Worm (Caenorhabditis elegans) whole organism, L1 larva: Measurements from ENCODE around the gene Y47D3B.4.

ENCODE experiments used
- C16A3.4 ChIP-seq: fragments of 150-350 bp; optimal IDR thresholded peaks from 2 replicates; lab custom pipeline; 2014; ENCODE audit warnings: missing biosample characterization, missing genetic modification characterization
- blmp-1 ChIP-seq: fragments of 150-350 bp; optimal IDR thresholded peaks from 2 replicates; lab custom pipeline; 2014; ENCODE audit warnings: missing biosample characterization, missing genetic modification characterization
- ceh-8 ChIP-seq: fragments of 200-800 bp; sonication (Bioruptor generic); optimal IDR thresholded peaks from 2 replicates; lab custom pipeline; 2018; ENCODE audit warnings: mild to moderate bottlenecking, missing genetic modification characterization, moderate library complexity, missing compliant biosample characterization
- ceh-82 ChIP-seq, 3 experiments: fragments of 150-350 bp in 1 of 3; sonication (generic microtip) in 2 of 3; optimal IDR thresholded peaks; 2 replicates each; lab custom pipeline; 2014 to 2017; ENCODE audit warnings: missing biosample characterization in 3 of 3, missing genetic modification characterization in 3 of 3
- ceh-88 ChIP-seq: fragments of 200-800 bp; sonication (Bioruptor generic); IDR thresholded peaks from 2 replicates; pipeline ENCODE4 v1.3.6; 2022; ENCODE audit warnings: missing genetic modification characterization, missing compliant biosample characterization
- ceh-90 ChIP-seq: sonication (generic microtip); optimal IDR thresholded peaks from 2 replicates; lab custom pipeline; 2016; ENCODE audit warnings: missing genetic modification characterization, missing compliant biosample characterization
- dpl-1 ChIP-seq, 3 experiments: fragments of 150-350 bp in 2 of 3; sonication (generic microtip) in 1 of 3; optimal IDR thresholded peaks; 2 replicates each; lab custom pipeline; 2014 to 2017; ENCODE audit warnings: missing biosample characterization in 3 of 3, missing genetic modification characterization in 3 of 3, missing genetic modification reagents in 3 of 3
- dsc-1 ChIP-seq: sonication (generic microtip); optimal IDR thresholded peaks from 2 replicates; lab custom pipeline; 2016; ENCODE audit warnings: mild to moderate bottlenecking, missing genetic modification characterization, missing compliant biosample characterization
- efl-1 ChIP-seq, 4 experiments: fragments of 150-350 bp; optimal IDR thresholded peaks in 3 of 4; peaks in 1 of 4; 1 replicate in 1 of 4; 2 replicates in 3 of 4; lab custom pipeline; 2014; ENCODE audit warnings: missing biosample characterization in 2 of 4, missing genetic modification characterization in 2 of 4, missing genetic modification reagents in 2 of 4
- egl-13 ChIP-seq: sonication (generic microtip); optimal IDR thresholded peaks from 2 replicates; lab custom pipeline; 2016; ENCODE audit warnings: missing genotype, missing genetic modification reagents, missing genetic modification characterization, missing compliant biosample characterization
- egl-27 ChIP-seq, 2 experiments: fragments of 150-350 bp in 1 of 2; sonication (generic microtip); optimal IDR thresholded peaks; 3 replicates each; lab custom pipeline; 2017 to 2018; ENCODE audit warnings: missing biosample characterization in 2 of 2, missing genetic modification characterization in 2 of 2, missing genetic modification reagents in 2 of 2
- elt-2 ChIP-seq: sonication (generic microtip); optimal IDR thresholded peaks from 2 replicates; lab custom pipeline; 2016; ENCODE audit warnings: missing genetic modification characterization, mild to moderate bottlenecking, inconsistent platforms, missing compliant biosample characterization, missing genetic modification reagents
- ets-5 ChIP-seq: fragments of 200-800 bp; sonication (Bioruptor generic); IDR thresholded peaks from 2 replicates; pipeline ENCODE4 v1.3.6; 2022; ENCODE audit warnings: missing genetic modification characterization, missing compliant biosample characterization
- fkh-10 ChIP-seq: sonication (generic microtip); optimal IDR thresholded peaks from 2 replicates; lab custom pipeline; 2017; ENCODE audit warnings: missing biosample characterization, missing genetic modification reagents, missing genetic modification characterization
- fkh-8 ChIP-seq: sonication (generic microtip); optimal IDR thresholded peaks from 2 replicates; lab custom pipeline; 2016; ENCODE audit warnings: mild to moderate bottlenecking, missing genetic modification characterization, missing compliant biosample characterization
- fos-1 ChIP-seq: fragments of 150-350 bp; optimal IDR thresholded peaks from 2 replicates; lab custom pipeline; 2014; ENCODE audit warnings: missing biosample characterization, missing genetic modification characterization
- grh-1 ChIP-seq: fragments of 200-800 bp; sonication (Bioruptor generic); IDR thresholded peaks from 2 replicates; pipeline ENCODE4 v1.3.6; 2022; ENCODE audit warnings: missing genetic modification reagents, missing genetic modification characterization, missing compliant biosample characterization
- hlh-4 ChIP-seq: sonication (generic microtip); optimal IDR thresholded peaks from 2 replicates; lab custom pipeline; 2016; ENCODE audit warnings: mild to moderate bottlenecking, missing genetic modification characterization, missing compliant biosample characterization
- irx-1 ChIP-seq: sonication (generic microtip); optimal IDR thresholded peaks from 2 replicates; lab custom pipeline; 2016; ENCODE audit warnings: missing genetic modification characterization, missing compliant biosample characterization
- isw-1 ChIP-seq: fragments of 200-800 bp; sonication (Bioruptor generic); IDR thresholded peaks from 2 replicates; pipeline ENCODE4 v1.3.6; 2022; ENCODE audit warnings: missing genetic modification characterization, missing compliant biosample characterization
- jun-1 ChIP-seq: fragments of 150-350 bp; optimal IDR thresholded peaks from 2 replicates; lab custom pipeline; 2014; ENCODE audit warnings: missing biosample characterization, missing genetic modification reagents, missing genetic modification characterization
- lin-14 ChIP-seq: fragments of 200-800 bp; sonication (Bioruptor generic); optimal IDR thresholded peaks from 2 replicates; lab custom pipeline; 2018; ENCODE audit warnings: mild to moderate bottlenecking, missing genetic modification characterization, moderate library complexity, missing compliant biosample characterization
- lin-15B ChIP-seq: fragments of 150-350 bp; sonication (generic microtip); optimal IDR thresholded peaks from 3 replicates; lab custom pipeline; 2014; ENCODE audit warnings: missing biosample characterization, missing genetic modification characterization
- lin-35 ChIP-seq, 2 experiments: fragments of 150-350 bp; optimal IDR thresholded peaks; 2 replicates each; lab custom pipeline; 2014; ENCODE audit warnings: missing biosample characterization in 2 of 2, missing genetic modification characterization in 2 of 2, missing genetic modification reagents in 2 of 2
- lin-39 ChIP-seq: fragments of 150-350 bp; optimal IDR thresholded peaks from 2 replicates; lab custom pipeline; 2014; ENCODE audit warnings: missing biosample characterization, missing genetic modification reagents, missing genetic modification characterization
- lir-3 ChIP-seq: sonication (generic microtip); optimal IDR thresholded peaks from 2 replicates; lab custom pipeline; 2016; ENCODE audit warnings: mild to moderate bottlenecking, missing genetic modification characterization, moderate library complexity, missing compliant biosample characterization; ENCODE audit not compliant: poor library complexity
- lsy-2 ChIP-seq, 2 experiments: fragments of 150-350 bp; optimal IDR thresholded peaks; 2 replicates each; lab custom pipeline; 2014; ENCODE audit warnings: missing biosample characterization in 2 of 2, missing genetic modification characterization in 2 of 2
- mdl-1 ChIP-seq, 2 experiments: fragments of 150-350 bp; optimal IDR thresholded peaks; 2 replicates each; lab custom pipeline; 2014 to 2017; ENCODE audit warnings: missing biosample characterization in 2 of 2, missing genetic modification characterization in 2 of 2, inconsistent platforms in 1 of 2
- mef-2 ChIP-seq: fragments of 150-350 bp; optimal IDR thresholded peaks from 2 replicates; lab custom pipeline; 2014; ENCODE audit warnings: missing biosample characterization, missing genetic modification characterization
- mep-1 ChIP-seq: fragments of 150-350 bp; optimal IDR thresholded peaks from 2 replicates; lab custom pipeline; 2014; ENCODE audit warnings: missing biosample characterization, missing genetic modification characterization
- nhr-11 ChIP-seq: fragments of 150-350 bp; optimal IDR thresholded peaks from 2 replicates; lab custom pipeline; 2014; ENCODE audit warnings: missing biosample characterization, missing genetic modification characterization
- nhr-19 ChIP-seq: fragments of 200-800 bp; sonication (Bioruptor generic); conservative IDR thresholded peaks from 2 replicates; pipeline ENCODE4 v1.3.6; 2022; ENCODE audit warnings: missing genetic modification characterization, missing compliant biosample characterization
- nhr-20 ChIP-seq: sonication (generic microtip); optimal IDR thresholded peaks from 2 replicates; lab custom pipeline; 2016; ENCODE audit warnings: mild to moderate bottlenecking, missing genetic modification characterization, missing compliant biosample characterization
- nhr-237 ChIP-seq: fragments of 150-350 bp; optimal IDR thresholded peaks from 2 replicates; lab custom pipeline; 2014; ENCODE audit warnings: missing biosample characterization, missing genetic modification characterization
- nhr-28 ChIP-seq: fragments of 150-350 bp; optimal IDR thresholded peaks from 2 replicates; lab custom pipeline; 2014; ENCODE audit warnings: missing biosample characterization, missing genetic modification characterization
- nhr-47 ChIP-seq: sonication (generic microtip); optimal IDR thresholded peaks from 2 replicates; lab custom pipeline; 2016; ENCODE audit warnings: mild to moderate bottlenecking, missing genetic modification characterization, moderate library complexity, missing compliant biosample characterization
- nhr-76 ChIP-seq: sonication (generic microtip); optimal IDR thresholded peaks from 2 replicates; lab custom pipeline; 2017; ENCODE audit warnings: missing biosample characterization, missing genetic modification characterization
- nhr-90 ChIP-seq: sonication (generic microtip); optimal IDR thresholded peaks from 2 replicates; lab custom pipeline; 2016; ENCODE audit warnings: mild to moderate bottlenecking, missing genetic modification characterization, missing compliant biosample characterization; ENCODE audit not compliant: poor library complexity
- pag-3 ChIP-seq: sonication (generic microtip); optimal IDR thresholded peaks from 2 replicates; lab custom pipeline; 2017; ENCODE audit warnings: missing genetic modification characterization, mild to moderate bottlenecking, missing compliant biosample characterization, antibody characterized with exemption, borderline replicate concordance; ENCODE audit not compliant: insufficient read depth
- pax-3 ChIP-seq: fragments of 200-800 bp; sonication (Bioruptor generic); optimal IDR thresholded peaks from 2 replicates; lab custom pipeline; 2018; ENCODE audit warnings: mild to moderate bottlenecking, missing genetic modification characterization, moderate library complexity, missing compliant biosample characterization
- pqm-1 ChIP-seq: sonication (generic microtip); optimal IDR thresholded peaks from 3 replicates; lab custom pipeline; 2017; ENCODE audit warnings: missing biosample characterization, missing genetic modification characterization
- skn-1 ChIP-seq: fragments of 150-350 bp; optimal IDR thresholded peaks from 2 replicates; lab custom pipeline; 2014; ENCODE audit warnings: missing biosample characterization, missing genetic modification characterization
- snpc-4 ChIP-seq: fragments of 150-350 bp; optimal IDR thresholded peaks from 2 replicates; lab custom pipeline; 2014; ENCODE audit warnings: missing biosample characterization, missing genetic modification characterization
- snu-23 ChIP-seq: sonication (generic microtip); optimal IDR thresholded peaks from 2 replicates; lab custom pipeline; 2016; ENCODE audit warnings: missing genetic modification characterization, missing compliant biosample characterization
- sox-4 ChIP-seq: sonication (generic microtip); optimal IDR thresholded peaks from 2 replicates; lab custom pipeline; 2016; ENCODE audit warnings: missing genetic modification characterization, missing compliant biosample characterization
- sup-37 ChIP-seq: fragments of 200-800 bp; sonication (Bioruptor generic); optimal IDR thresholded peaks from 2 replicates; lab custom pipeline; 2018; ENCODE audit warnings: mild to moderate bottlenecking, missing genetic modification characterization, missing compliant biosample characterization
- swsn-7 ChIP-seq: sonication (generic microtip); optimal IDR thresholded peaks from 2 replicates; lab custom pipeline; 2016; ENCODE audit warnings: missing genetic modification characterization, missing compliant biosample characterization
- tbx-2 ChIP-seq: sonication (generic microtip); optimal IDR thresholded peaks from 2 replicates; lab custom pipeline; 2016; ENCODE audit warnings: missing genetic modification characterization, missing compliant biosample characterization
- unc-130 ChIP-seq: fragments of 150-350 bp; optimal IDR thresholded peaks from 2 replicates; lab custom pipeline; 2017; ENCODE audit warnings: missing biosample characterization, missing genetic modification characterization, inconsistent platforms
- unc-62 ChIP-seq: fragments of 150-350 bp; optimal IDR thresholded peaks from 2 replicates; lab custom pipeline; 2014; ENCODE audit warnings: missing biosample characterization, missing genetic modification reagents, missing genetic modification characterization
- unc-98 ChIP-seq: fragments of 200-800 bp; sonication (Bioruptor generic); IDR thresholded peaks from 2 replicates; pipeline ENCODE4 v1.3.6; 2022; ENCODE audit warnings: missing genetic modification characterization, missing compliant biosample characterization
- xbp-1 ChIP-seq: sonication (generic microtip); optimal IDR thresholded peaks from 2 replicates; lab custom pipeline; 2016; ENCODE audit warnings: missing genetic modification characterization, missing compliant biosample characterization

Gene Y47D3B.4

DNA sequence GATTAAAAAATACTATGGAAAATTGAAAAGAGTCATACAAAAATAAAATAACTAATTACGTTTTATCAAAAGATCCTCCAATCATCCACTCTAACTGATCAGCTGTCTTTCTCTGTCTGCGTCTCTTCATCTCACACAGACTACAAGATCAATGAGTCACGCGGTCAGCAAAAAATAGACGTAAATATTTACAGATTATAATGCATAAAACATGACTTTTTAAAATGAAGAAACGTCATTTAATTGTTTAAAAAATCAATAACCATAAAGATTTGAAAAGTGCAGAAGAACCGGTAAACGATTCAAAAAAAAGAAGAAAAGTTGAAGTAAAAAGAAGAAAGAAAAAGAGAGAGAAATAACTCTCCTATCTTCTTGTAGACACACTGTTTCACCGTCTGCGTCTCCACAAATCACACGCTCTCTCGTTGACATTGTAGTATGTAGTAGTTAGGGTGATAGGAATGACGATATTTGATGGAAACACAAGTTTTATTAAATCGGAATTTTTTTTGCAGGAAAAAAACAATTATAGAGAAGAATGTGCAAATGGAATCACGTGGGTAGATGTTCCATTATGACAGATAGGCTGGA lies 39.7 kb downstream of the Y47D3B.4 start:
- TF ChIP-seq hlh-4 (tag; lab: Kevin White, UChicago) = no peak
- peak; percentile 61 for TF ChIP-seq snu-23 (GFP tag; lab: Kevin White, UChicago)
- peak; percentile 36 to 45 for TF ChIP-seq lsy-2 (tag; optimal IDR thresholded peaks at IDR 0.05; lab: Kevin White, UChicago)
- TF ChIP-seq ceh-8 (GFP tag; lab: Kevin White, UChicago) = no peak
- peak; percentile 15 for TF ChIP-seq lir-3
- no peak for TF ChIP-seq isw-1 (GFP tag; lab: Robert Waterston, UW)
- peak; percentile 3 for TF ChIP-seq dsc-1 (tag; lab: Kevin White, UChicago)
- no peak for TF ChIP-seq pax-3
- TF ChIP-seq swsn-7 (tag; lab: Kevin White, UChicago) = peak; percentile 30
- TF ChIP-seq nhr-19 (GFP tag; lab: Robert Waterston, UW) = peak; percentile 32; the same call in 1 of the 2 replicates
- TF ChIP-seq sup-37 (GFP tag; lab: Kevin White, UChicago) = no peak
- peak; percentile 65 for TF ChIP-seq elt-2 (tag; lab: Kevin White, UChicago)
- peak in 1 of 2 experiments; percentile 58 for TF ChIP-seq lin-35 (GFP tag; optimal IDR thresholded peaks at IDR 0.05; lab: Kevin White, UChicago)
- peak in 1 of 2 experiments; percentile 16 for TF ChIP-seq efl-1 (optimal IDR thresholded peaks at IDR 0.05; lab: Kevin White, UChicago)
- TF ChIP-seq efl-1 (GFP tag; optimal IDR thresholded peaks at IDR 0.05 in 1 of 2; lab: Kevin White, UChicago) = peak; percentile 16 to 88
- TF ChIP-seq nhr-47 (tag; lab: Kevin White, UChicago) = peak; percentile 22
- no peak for TF ChIP-seq C16A3.4 (tag; lab: Kevin White, UChicago)
- no peak for TF ChIP-seq lin-39 (tag; lab: Kevin White, UChicago)
- peak; percentile 42 for TF ChIP-seq unc-130 (tag; lab: Kevin White, UChicago)
- no peak for TF ChIP-seq egl-13 (tag; lab: Kevin White, UChicago)
- TF ChIP-seq irx-1 (tag; lab: Kevin White, UChicago) = peak; percentile 42
- TF ChIP-seq mdl-1 (tag; optimal IDR thresholded peaks at IDR 0.05; lab: Kevin White, UChicago) = peak in 1 of 2 experiments; percentile 33
- peak; percentile 56 for TF ChIP-seq nhr-90
- no peak for TF ChIP-seq ceh-90
- no peak for TF ChIP-seq sox-4 (tag; lab: Kevin White, UChicago)
- no peak for TF ChIP-seq pqm-1
- no peak for TF ChIP-seq snpc-4 (tag; lab: Kevin White, UChicago)
- TF ChIP-seq unc-62 (GFP tag; lab: Kevin White, UChicago) = no peak
- no peak for TF ChIP-seq lin-15B
- no peak for TF ChIP-seq ets-5 (GFP tag; lab: Robert Waterston, UW)
- TF ChIP-seq fkh-8 (tag; lab: Kevin White, UChicago) = no peak
- TF ChIP-seq unc-98 (GFP tag; lab: Robert Waterston, UW) = no peak
- peak; percentile 73 for TF ChIP-seq nhr-20 (tag; lab: Kevin White, UChicago)
- no peak for TF ChIP-seq pag-3 (tag; lab: Kevin White, UChicago)
- no peak for TF ChIP-seq ceh-82 (tag; optimal IDR thresholded peaks at IDR 0.05; lab: Kevin White, UChicago)
- no peak for TF ChIP-seq egl-27 (tag; optimal IDR thresholded peaks at IDR 0.05; lab: Kevin White, UChicago)
- TF ChIP-seq jun-1 (tag; lab: Kevin White, UChicago) = peak; percentile 5
- peak; percentile 72 for TF ChIP-seq mep-1
- no peak for TF ChIP-seq xbp-1 (tag; lab: Kevin White, UChicago)
- TF ChIP-seq nhr-11 (tag; lab: Kevin White, UChicago) = peak; percentile 20
- no peak for TF ChIP-seq nhr-76 (tag; lab: Kevin White, UChicago)
- TF ChIP-seq ceh-88 = no peak
- TF ChIP-seq nhr-237 (tag; lab: Kevin White, UChicago) = no peak
- TF ChIP-seq skn-1 (tag; lab: Kevin White, UChicago) = no peak
- no peak for TF ChIP-seq grh-1 (GFP tag; lab: Robert Waterston, UW)
- TF ChIP-seq mef-2 = no peak
- peak; percentile 66 for TF ChIP-seq lin-14
- no peak for TF ChIP-seq fos-1 (tag; lab: Kevin White, UChicago)
- peak; percentile 30 for TF ChIP-seq nhr-28
- TF ChIP-seq fkh-10 (GFP tag; lab: Kevin White, UChicago) = no peak
- peak; percentile 43 for TF ChIP-seq blmp-1 (tag; lab: Kevin White, UChicago)
- peak; percentile 11 for TF ChIP-seq tbx-2 (tag; lab: Kevin White, UChicago)
- TF ChIP-seq dpl-1 (GFP tag; optimal IDR thresholded peaks at IDR 0.05; lab: Kevin White, UChicago) = peak in 1 of 3 experiments; percentile 8
